Worm (Caenorhabditis elegans) whole organism, late embryonic: ENCODE results near the gene srsx-35.

Source experiments
- C38D4.7 ChIP-seq: fragments of 200-800 bp; sonication (Bioruptor generic); optimal IDR thresholded peaks from 2 replicates; lab custom pipeline; 2018; ENCODE audit warnings: mild to moderate bottlenecking, missing genetic modification characterization, moderate library complexity, missing compliant biosample characterization
- ceh-22 ChIP-seq: sonication (generic microtip); optimal IDR thresholded peaks from 2 replicates; lab custom pipeline; 2017; ENCODE audit warnings: missing biosample characterization, missing genetic modification characterization
- ets-4 ChIP-seq: sonication (generic microtip); optimal IDR thresholded peaks from 2 replicates; lab custom pipeline; 2016; ENCODE audit warnings: missing genetic modification characterization, missing compliant biosample characterization
- fkh-10 ChIP-seq: fragments of 150-350 bp; optimal IDR thresholded peaks from 2 replicates; lab custom pipeline; 2014; ENCODE audit warnings: missing biosample characterization, missing genetic modification reagents, missing genetic modification characterization
- lim-6 ChIP-seq: sonication (generic microtip); optimal IDR thresholded peaks from 2 replicates; lab custom pipeline; 2016; ENCODE audit warnings: missing genetic modification characterization, missing compliant biosample characterization
- madf-2 ChIP-seq: sonication (generic microtip); optimal IDR thresholded peaks from 2 replicates; lab custom pipeline; 2017; ENCODE audit warnings: missing genetic modification characterization, missing compliant biosample characterization

DNA sequence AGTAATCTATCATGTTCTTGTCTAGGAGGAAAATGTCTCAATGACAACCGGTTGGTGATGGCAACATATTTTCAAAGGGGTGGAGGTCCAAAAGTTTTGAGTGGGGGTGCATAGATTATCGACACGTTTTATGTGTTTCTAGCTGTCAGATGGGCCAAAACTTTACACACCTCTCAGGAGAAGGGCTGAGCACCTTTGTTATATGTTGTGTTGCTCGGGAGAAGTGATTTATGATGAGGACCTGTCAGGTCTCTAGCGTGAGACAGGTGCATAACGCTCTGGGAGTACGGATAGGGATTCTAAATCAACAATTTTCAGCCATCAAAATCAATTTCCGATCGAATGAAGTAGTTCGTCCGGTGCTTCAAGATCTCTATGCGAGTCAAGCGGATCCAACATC is 24.6 kb upstream of the srsx-35 start:
- TF ChIP-seq fkh-10 (GFP tag; lab: Kevin White, UChicago) (no peak), lim-6 (tag; lab: Kevin White, UChicago) (no peak), madf-2 (no peak), C38D4.7 (GFP tag; lab: Kevin White, UChicago) (no peak), ets-4 (tag; lab: Kevin White, UChicago) (no peak), ceh-22 (tag; lab: Kevin White, UChicago) (no peak)
